Worm (Caenorhabditis elegans) whole organism, midembryonic: Measurements from ENCODE around the gene col-42.

Experiments
- flt-1 ChIP-seq: fragments of 200-800 bp; sonication (Bioruptor generic); IDR thresholded peaks from 2 replicates; pipeline ENCODE4 v1.3.6; 2022; ENCODE audit warnings: missing genetic modification characterization, missing compliant biosample characterization
- ref-1 ChIP-seq: fragments of 200-800 bp; sonication (Bioruptor generic); conservative IDR thresholded peaks from 2 replicates; pipeline ENCODE4 v1.3.6; 2022; ENCODE audit warnings: missing genetic modification reagents, missing genetic modification characterization, missing compliant biosample characterization
- tab-1 ChIP-seq: fragments of 200-800 bp; sonication (Bioruptor generic); IDR thresholded peaks from 2 replicates; pipeline ENCODE4 v1.3.6; 2022; ENCODE audit warnings: missing genetic modification characterization, missing compliant biosample characterization

DNA sequence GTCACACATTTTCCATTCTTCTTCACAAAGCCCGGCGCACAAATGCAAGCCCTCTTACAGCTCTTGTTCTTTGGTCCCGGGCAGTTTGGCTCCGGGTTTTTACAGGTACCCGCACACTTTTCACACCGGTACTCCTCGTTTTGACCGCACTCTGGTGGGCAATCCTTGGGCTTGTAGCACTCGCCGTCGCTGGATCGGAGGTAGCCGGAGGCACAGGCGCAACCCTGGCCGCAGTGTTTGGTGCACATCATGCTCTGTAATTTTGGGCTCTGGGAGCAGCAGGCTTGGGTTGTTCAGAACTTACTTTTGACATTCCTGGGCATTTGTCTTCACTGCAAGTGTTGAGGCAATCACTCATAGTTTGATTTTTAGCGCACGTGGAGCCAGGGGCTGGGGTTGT, 19.1 kb downstream of the col-42 start:
- TF ChIP-seq ref-1, result no peak
- TF ChIP-seq flt-1 (GFP tag; lab: Robert Waterston, UW), result no peak
- TF ChIP-seq tab-1 (GFP tag; lab: Robert Waterston, UW), result no peak
